Fruit fly (Drosophila melanogaster): ENCODE results near the gene CG32081.
A peak's percentile ranks its signal among the peaks of the same experiment; 100 is the strongest.

Gene CG32081

dm6 chr3L:11061200-11061599 lies 33.8 kb downstream of the CG32081 start, which contains the start of the genes CG6321 and Blos2 (continued):
- TF ChIP-seq CG16779 (GFP tag; IDR thresholded peaks at IDR 0.05): no peak
- TF ChIP-seq CG10431 (GFP tag; optimal IDR thresholded peaks at IDR 0.05): no peak
- peak; percentile 58 for TF ChIP-seq E2f2 (GFP tag; IDR thresholded peaks at IDR 0.05)
- peak; percentile 54 for TF ChIP-seq CG12744 (GFP tag; optimal IDR thresholded peaks at IDR 0.05)
- peak; percentile 39; the same call in 1 of the 3 replicates for TF ChIP-seq ase (GFP tag; IDR thresholded peaks at IDR 0.05)
- TF ChIP-seq CG14860 (GFP tag; IDR thresholded peaks at IDR 0.05; ENCODE audit: partially characterized antibody): no peak
- peak; percentile 29 for TF ChIP-seq Six4 (GFP tag; optimal IDR thresholded peaks at IDR 0.05)
- TF ChIP-seq CG6272 (GFP tag; IDR thresholded peaks at IDR 0.05): no peak
- TF ChIP-seq Ssrp (tag; optimal IDR thresholded peaks at IDR 0.05): peak; percentile 67
- 0 out of 2 replicates have a peak, but pooled peaks have one; percentile 21 for TF ChIP-seq CG32767 (GFP tag; IDR thresholded peaks at IDR 0.05)
- peak; percentile 54 for TF ChIP-seq sisA (GFP tag; IDR thresholded peaks at IDR 0.05)
- no peak for TF ChIP-seq Hr39 (optimal IDR thresholded peaks at IDR 0.05)
- peak in 1 of 3 experiments; percentile 72 for TF ChIP-seq lola (GFP tag; optimal IDR thresholded peaks at IDR 0.05)
- peak; percentile 50 for TF ChIP-seq Dp (GFP tag; optimal IDR thresholded peaks at IDR 0.05)
- peak; percentile 87 for TF ChIP-seq dmrt99B (tag; optimal IDR thresholded peaks at IDR 0.05)
- peak; percentile 76 for TF ChIP-seq sob (GFP tag; IDR thresholded peaks at IDR 0.05)
- no peak for TF ChIP-seq CG1832 (GFP tag; optimal IDR thresholded peaks at IDR 0.05)
- TF ChIP-seq Oaz (GFP tag; IDR thresholded peaks at IDR 0.05): peak; percentile 54
- TF ChIP-seq Hmx (GFP tag; optimal IDR thresholded peaks at IDR 0.05): no peak
- TF ChIP-seq ap (GFP tag; IDR thresholded peaks at IDR 0.05): peak; percentile 23; the same call in 1 of the 2 replicates
- TF ChIP-seq slou (GFP tag; optimal IDR thresholded peaks at IDR 0.05): peak; percentile 8
- peak; percentile 59 for TF ChIP-seq run (tag; optimal IDR thresholded peaks at IDR 0.05)
- TF ChIP-seq B-H1 (GFP tag; IDR thresholded peaks at IDR 0.05): peak; percentile 27; the same call in 1 of the 3 replicates
- peak; percentile 75 for TF ChIP-seq Ptx1 (GFP tag; IDR thresholded peaks at IDR 0.05)
- TF ChIP-seq kah (GFP tag; optimal IDR thresholded peaks at IDR 0.05): peak; percentile 33
- peak; percentile 87 for TF ChIP-seq unpg (GFP tag; optimal IDR thresholded peaks at IDR 0.05)
- TF ChIP-seq CG3838 (GFP tag; optimal IDR thresholded peaks at IDR 0.05): peak; percentile 37
- peak; percentile 73 for TF ChIP-seq lilli (GFP tag; optimal IDR thresholded peaks at IDR 0.05)

DNA sequence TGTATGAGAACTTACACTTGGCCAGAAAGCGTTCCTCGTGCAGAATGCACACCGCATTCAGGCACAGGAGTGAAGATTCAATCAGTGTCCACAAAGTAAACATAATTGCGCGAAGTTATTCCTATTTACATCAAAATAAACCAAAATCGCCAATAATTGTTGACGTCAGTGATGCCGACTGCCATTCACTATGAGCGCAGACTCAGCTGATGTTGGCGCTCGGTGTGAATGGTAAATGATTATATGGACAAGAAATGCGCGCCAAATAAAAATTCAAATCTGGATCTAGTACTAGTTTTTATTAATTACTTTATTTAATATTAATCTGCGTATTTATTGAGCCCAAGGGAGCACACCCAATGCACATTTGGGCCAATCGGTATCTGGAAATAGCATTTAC lies 35.1 kb downstream of the CG32081 start, which contains the start of gene CG32069:
Gene CG32069, minus strand, starts transcription at position 174 of the 400 bp plus-strand sequence.
- TF ChIP-seq CG7271 (tag; optimal IDR thresholded peaks at IDR 0.05) (no peak), CG4617 (GFP tag; optimal IDR thresholded peaks at IDR 0.05; ENCODE audit: borderline replicate concordance) (peak; percentile 5), ewg (GFP tag; optimal IDR thresholded peaks at IDR 0.05) (no peak), HmgZ (tag; optimal IDR thresholded peaks at IDR 0.05) (peak; percentile 0), CG9876 (GFP tag; optimal IDR thresholded peaks at IDR 0.05) (no peak), seq (GFP tag; IDR thresholded peaks at IDR 0.05) (no peak), mirr (GFP tag; optimal IDR thresholded peaks at IDR 0.05) (no peak), Eip74EF (GFP tag; optimal IDR thresholded peaks at IDR 0.05) (no peak), CG17361 (GFP tag; IDR thresholded peaks at IDR 0.05) (no peak), crp (GFP tag; optimal IDR thresholded peaks at IDR 0.05) (peak in 1 of 2 experiments; percentile 86), hbn (GFP tag; IDR thresholded peaks at IDR 0.05; ENCODE audit: partially characterized antibody) (0 out of 2 replicates have a peak, but pooled peaks have one; percentile 20), Vsx1 (GFP tag; optimal IDR thresholded peaks at IDR 0.05) (no peak), nerfin-2 (GFP tag; IDR thresholded peaks at IDR 0.05; ENCODE audit: partially characterized antibody) (no peak), CHES-1-like (GFP tag; optimal IDR thresholded peaks at IDR 0.05) (no peak), Xbp1 (GFP tag; optimal IDR thresholded peaks at IDR 0.05) (peak; percentile 16), HHEX (GFP tag; optimal IDR thresholded peaks at IDR 0.05) (no peak), Pdp1 (GFP tag; optimal IDR thresholded peaks at IDR 0.05) (peak in 1 of 2 experiments; percentile 75), row (GFP tag; IDR thresholded peaks at IDR 0.05) (peak; percentile 39; the same call in 1 of the 3 replicates), stwl (tag; optimal IDR thresholded peaks at IDR 0.05) (peak; percentile 7), PHDP (tag; optimal IDR thresholded peaks at IDR 0.05) (no peak), CG15514 (GFP tag; optimal IDR thresholded peaks at IDR 0.05) (peak; percentile 36), CG18476 (GFP tag; optimal IDR thresholded peaks at IDR 0.05) (no peak), zf30C (GFP tag; optimal IDR thresholded peaks at IDR 0.05) (no peak)

Data from whole organism, embryonic.